Worm (Caenorhabditis elegans): ENCODE results near the gene ptp-2.
A peak's percentile ranks its signal among the peaks of the same experiment; 100 is the strongest.

ptp-2 gene

ce11 chrII:5968037-5968436, 49.6 kb downstream of the ptp-2 start, which contains the start of gene B0034.1:
TSS of gene B0034.1 (plus strand) at chrII:5968337.
- TF ChIP-seq mxl-3 (GFP tag; optimal IDR thresholded peaks at IDR 0.05) (no peak), zip-11 (GFP tag; IDR thresholded peaks at IDR 0.05) (no peak), Y5F2A.4 (GFP tag; optimal IDR thresholded peaks at IDR 0.05) (no peak)

ce11 chrII:5969303-5969702, 50.9 kb downstream of the ptp-2 start, which contains the start of gene B0034.4:
TSS of gene B0034.4 (minus strand) at chrII:5969531.
- no peak for TF ChIP-seq madf-5 (GFP tag; IDR thresholded peaks at IDR 0.05)
- TF ChIP-seq aha-1 (tag), result peak; percentile 59
- no peak for TF ChIP-seq Y105C5A.15 (GFP tag; IDR thresholded peaks at IDR 0.05)
- peak in 1 of 2 experiments; percentile 96 for TF ChIP-seq unc-62 (GFP tag; optimal IDR thresholded peaks at IDR 0.05 in 1 of 2)
- no peak for TF ChIP-seq unc-62 (tag; optimal IDR thresholded peaks at IDR 0.05)
